Fruit fly (Drosophila melanogaster) whole organism, pupa: ENCODE results near the gene CG13042.

Experiments used
- CG15710 ChIP-seq: fragments of 200-800 bp; sonication (Bioruptor generic); optimal IDR thresholded peaks from 2 replicates; lab custom pipeline; 2018; ENCODE audit warnings: missing biosample characterization, mild to moderate bottlenecking, missing genetic modification characterization, moderate library complexity
- CG17806 ChIP-seq: fragments of 200-800 bp; sonication (Bioruptor generic); optimal IDR thresholded peaks from 2 replicates; lab custom pipeline; 2018; ENCODE audit warnings: missing biosample characterization, mild to moderate bottlenecking, missing genetic modification characterization, moderate library complexity
- CG8159 ChIP-seq: fragments of 200-800 bp; sonication (Bioruptor generic); optimal IDR thresholded peaks from 3 replicates; lab custom pipeline; 2018; ENCODE audit warnings: missing biosample characterization, mild to moderate bottlenecking, missing genetic modification characterization, moderate library complexity
- CG8301 ChIP-seq: fragments of 200-800 bp; sonication (Bioruptor generic); optimal IDR thresholded peaks from 2 replicates; lab custom pipeline; 2018; ENCODE audit warnings: missing biosample characterization, mild to moderate bottlenecking, missing genetic modification characterization
- CG9948 ChIP-seq: fragments of 200-800 bp; sonication (Bioruptor generic); optimal IDR thresholded peaks from 2 replicates; lab custom pipeline; 2018; ENCODE audit warnings: missing biosample characterization, mild to moderate bottlenecking, missing genetic modification characterization, moderate library complexity
- EcR ChIP-seq: fragments of 200-800 bp; sonication (Bioruptor generic); optimal IDR thresholded peaks from 3 replicates; lab custom pipeline; 2019; ENCODE audit warnings: missing biosample characterization, missing genetic modification characterization, mild to moderate bottlenecking, moderate library complexity, missing genetic modification reagents
- Snoo ChIP-seq: fragments of 200-800 bp; sonication (Bioruptor generic); optimal IDR thresholded peaks from 3 replicates; lab custom pipeline; 2017; ENCODE audit warnings: missing biosample characterization, mild to moderate bottlenecking, missing genetic modification characterization, inconsistent platforms

DNA sequence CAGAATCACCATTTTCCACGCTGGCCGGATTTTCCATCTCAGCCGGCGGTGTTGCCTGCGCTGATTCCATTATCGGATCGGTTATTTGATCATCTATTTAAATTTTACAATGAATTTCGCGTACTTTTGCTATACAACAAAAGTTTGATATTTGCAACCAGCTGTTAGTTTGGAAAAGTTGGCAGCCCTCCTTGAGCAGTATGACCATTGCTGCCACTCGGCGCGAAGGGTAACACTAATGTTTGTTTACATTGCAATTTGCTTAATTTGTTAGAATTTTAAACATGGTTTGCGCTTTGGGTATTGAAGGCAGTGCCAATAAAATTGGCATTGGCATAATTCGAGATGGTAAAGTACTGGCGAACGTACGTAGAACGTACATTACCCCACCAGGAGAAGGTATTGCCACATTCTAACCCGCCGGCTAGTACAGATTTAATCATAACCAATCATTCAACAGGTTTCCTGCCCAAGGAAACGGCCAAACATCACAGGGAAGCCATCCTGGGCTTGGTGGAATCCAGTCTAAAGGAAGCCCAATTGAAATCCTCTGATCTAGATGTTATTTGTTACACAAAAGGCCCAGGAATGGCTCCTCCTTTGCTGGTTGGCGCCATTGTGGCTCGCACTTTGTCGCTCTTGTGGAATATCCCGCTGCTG lies 43.6 kb upstream of the CG13042 start, which contains the start of the genes Golgin104 and Tcs3:
- TF ChIP-seq CG8301: no peak
- no peak for TF ChIP-seq EcR (GFP tag; lab: Kevin White, UChicago)
- no peak for TF ChIP-seq CG15710 (tag; lab: Kevin White, UChicago)
- no peak for TF ChIP-seq CG9948
- no peak for TF ChIP-seq CG8159 (tag; lab: Kevin White, UChicago)
- TF ChIP-seq CG17806: no peak
- TF ChIP-seq Snoo (tag; lab: Kevin White, UChicago): no peak
